Worm (Caenorhabditis elegans) whole organism, L1 larva: ENCODE results near the gene T12B5.14.

Experiments
- C34B4.2 ChIP-seq: sonication (generic microtip); optimal IDR thresholded peaks from 2 replicates; lab custom pipeline; 2017; ENCODE audit warnings: mild to moderate bottlenecking, missing genetic modification characterization, missing compliant biosample characterization
- F16B12.6 ChIP-seq: fragments of 150-350 bp; optimal IDR thresholded peaks from 2 replicates; lab custom pipeline; 2014; ENCODE audit warnings: missing biosample characterization, missing genetic modification characterization
- aly-2 ChIP-seq: fragments of 150-350 bp; optimal IDR thresholded peaks from 2 replicates; lab custom pipeline; 2014; ENCODE audit warnings: missing biosample characterization, missing genetic modification characterization
- ama-1 ChIP-seq: fragments of 150-350 bp; optimal IDR thresholded peaks from 2 replicates; lab custom pipeline; 2014
- blmp-1 ChIP-seq: fragments of 150-350 bp; optimal IDR thresholded peaks from 2 replicates; lab custom pipeline; 2014; ENCODE audit warnings: missing biosample characterization, missing genetic modification characterization
- ceh-63 ChIP-seq: fragments of 200-800 bp; sonication (Bioruptor generic); optimal IDR thresholded peaks from 2 replicates; lab custom pipeline; 2018; ENCODE audit warnings: mild to moderate bottlenecking, missing genetic modification characterization, missing compliant biosample characterization
- ceh-82 ChIP-seq, 3 experiments: fragments of 150-350 bp in 1 of 3; sonication (generic microtip) in 2 of 3; optimal IDR thresholded peaks; 2 replicates each; lab custom pipeline; 2014 to 2017; ENCODE audit warnings: missing biosample characterization in 3 of 3, missing genetic modification characterization in 3 of 3
- ceh-88 ChIP-seq: fragments of 200-800 bp; sonication (Bioruptor generic); IDR thresholded peaks from 2 replicates; pipeline ENCODE4 v1.3.6; 2022; ENCODE audit warnings: missing genetic modification characterization, missing compliant biosample characterization
- ceh-90 ChIP-seq: sonication (generic microtip); optimal IDR thresholded peaks from 2 replicates; lab custom pipeline; 2016; ENCODE audit warnings: missing genetic modification characterization, missing compliant biosample characterization
- dsc-1 ChIP-seq: sonication (generic microtip); optimal IDR thresholded peaks from 2 replicates; lab custom pipeline; 2016; ENCODE audit warnings: mild to moderate bottlenecking, missing genetic modification characterization, missing compliant biosample characterization
- efl-1 ChIP-seq, 4 experiments: fragments of 150-350 bp; optimal IDR thresholded peaks in 3 of 4; peaks in 1 of 4; 1 replicate in 1 of 4; 2 replicates in 3 of 4; lab custom pipeline; 2014; ENCODE audit warnings: missing biosample characterization in 2 of 4, missing genetic modification characterization in 2 of 4, missing genetic modification reagents in 2 of 4
- egl-27 ChIP-seq, 2 experiments: fragments of 150-350 bp in 1 of 2; sonication (generic microtip); optimal IDR thresholded peaks; 3 replicates each; lab custom pipeline; 2017 to 2018; ENCODE audit warnings: missing biosample characterization in 2 of 2, missing genetic modification characterization in 2 of 2, missing genetic modification reagents in 2 of 2
- elt-2 ChIP-seq: sonication (generic microtip); optimal IDR thresholded peaks from 2 replicates; lab custom pipeline; 2016; ENCODE audit warnings: missing genetic modification characterization, mild to moderate bottlenecking, inconsistent platforms, missing compliant biosample characterization, missing genetic modification reagents
- elt-3 ChIP-seq, 6 experiments: fragments of 150-350 bp in 1 of 6; sonication (generic microtip); optimal IDR thresholded peaks; 2 replicates each; lab custom pipeline; 2017 to 2018; ENCODE audit warnings: missing biosample characterization in 6 of 6, missing genetic modification characterization in 6 of 6, inconsistent platforms in 1 of 6
- ets-5 ChIP-seq: fragments of 200-800 bp; sonication (Bioruptor generic); IDR thresholded peaks from 2 replicates; pipeline ENCODE4 v1.3.6; 2022; ENCODE audit warnings: missing genetic modification characterization, missing compliant biosample characterization
- fos-1 ChIP-seq: fragments of 150-350 bp; optimal IDR thresholded peaks from 2 replicates; lab custom pipeline; 2014; ENCODE audit warnings: missing biosample characterization, missing genetic modification characterization
- hlh-17 ChIP-seq: fragments of 200-800 bp; sonication (Bioruptor generic); optimal IDR thresholded peaks from 2 replicates; lab custom pipeline; 2018; ENCODE audit warnings: missing genetic modification characterization, mild to moderate bottlenecking, missing compliant biosample characterization, moderate library complexity, borderline replicate concordance
- hlh-4 ChIP-seq: sonication (generic microtip); optimal IDR thresholded peaks from 2 replicates; lab custom pipeline; 2016; ENCODE audit warnings: mild to moderate bottlenecking, missing genetic modification characterization, missing compliant biosample characterization
- hpl-2 ChIP-seq: fragments of 150-350 bp; optimal IDR thresholded peaks from 2 replicates; lab custom pipeline; 2014; ENCODE audit warnings: missing biosample characterization, missing genetic modification reagents, missing genetic modification characterization
- irx-1 ChIP-seq: sonication (generic microtip); optimal IDR thresholded peaks from 2 replicates; lab custom pipeline; 2016; ENCODE audit warnings: missing genetic modification characterization, missing compliant biosample characterization
- lin-15B ChIP-seq: fragments of 150-350 bp; sonication (generic microtip); optimal IDR thresholded peaks from 3 replicates; lab custom pipeline; 2014; ENCODE audit warnings: missing biosample characterization, missing genetic modification characterization
- lin-35 ChIP-seq, 2 experiments: fragments of 150-350 bp; optimal IDR thresholded peaks; 2 replicates each; lab custom pipeline; 2014; ENCODE audit warnings: missing biosample characterization in 2 of 2, missing genetic modification characterization in 2 of 2, missing genetic modification reagents in 2 of 2
- lir-3 ChIP-seq: sonication (generic microtip); optimal IDR thresholded peaks from 2 replicates; lab custom pipeline; 2016; ENCODE audit warnings: mild to moderate bottlenecking, missing genetic modification characterization, moderate library complexity, missing compliant biosample characterization; ENCODE audit not compliant: poor library complexity
- lsy-2 ChIP-seq, 2 experiments: fragments of 150-350 bp; optimal IDR thresholded peaks; 2 replicates each; lab custom pipeline; 2014; ENCODE audit warnings: missing biosample characterization in 2 of 2, missing genetic modification characterization in 2 of 2
- mdl-1 ChIP-seq, 2 experiments: fragments of 150-350 bp; optimal IDR thresholded peaks; 2 replicates each; lab custom pipeline; 2014 to 2017; ENCODE audit warnings: missing biosample characterization in 2 of 2, missing genetic modification characterization in 2 of 2, inconsistent platforms in 1 of 2
- mef-2 ChIP-seq: fragments of 150-350 bp; optimal IDR thresholded peaks from 2 replicates; lab custom pipeline; 2014; ENCODE audit warnings: missing biosample characterization, missing genetic modification characterization
- mep-1 ChIP-seq: fragments of 150-350 bp; optimal IDR thresholded peaks from 2 replicates; lab custom pipeline; 2014; ENCODE audit warnings: missing biosample characterization, missing genetic modification characterization
- nhr-11 ChIP-seq: fragments of 150-350 bp; optimal IDR thresholded peaks from 2 replicates; lab custom pipeline; 2014; ENCODE audit warnings: missing biosample characterization, missing genetic modification characterization
- nhr-12 ChIP-seq: sonication (generic microtip); optimal IDR thresholded peaks from 2 replicates; lab custom pipeline; 2017; ENCODE audit warnings: missing biosample characterization, missing genetic modification characterization
- nhr-237 ChIP-seq: fragments of 150-350 bp; optimal IDR thresholded peaks from 2 replicates; lab custom pipeline; 2014; ENCODE audit warnings: missing biosample characterization, missing genetic modification characterization
- nhr-47 ChIP-seq: sonication (generic microtip); optimal IDR thresholded peaks from 2 replicates; lab custom pipeline; 2016; ENCODE audit warnings: mild to moderate bottlenecking, missing genetic modification characterization, moderate library complexity, missing compliant biosample characterization
- nhr-77 ChIP-seq: fragments of 150-350 bp; optimal IDR thresholded peaks from 2 replicates; lab custom pipeline; 2014; ENCODE audit warnings: missing biosample characterization, missing genetic modification characterization
- nhr-84 ChIP-seq: sonication (generic microtip); optimal IDR thresholded peaks from 2 replicates; lab custom pipeline; 2017; ENCODE audit warnings: missing biosample characterization, missing genetic modification characterization
- pqm-1 ChIP-seq: sonication (generic microtip); optimal IDR thresholded peaks from 3 replicates; lab custom pipeline; 2017; ENCODE audit warnings: missing biosample characterization, missing genetic modification characterization
- rnt-1 ChIP-seq: sonication (generic microtip); optimal IDR thresholded peaks from 2 replicates; lab custom pipeline; 2016; ENCODE audit warnings: mild to moderate bottlenecking, missing genetic modification characterization, moderate library complexity, missing compliant biosample characterization
- snpc-4 ChIP-seq: fragments of 150-350 bp; optimal IDR thresholded peaks from 2 replicates; lab custom pipeline; 2014; ENCODE audit warnings: missing biosample characterization, missing genetic modification characterization
- sox-4 ChIP-seq: sonication (generic microtip); optimal IDR thresholded peaks from 2 replicates; lab custom pipeline; 2016; ENCODE audit warnings: missing genetic modification characterization, missing compliant biosample characterization
- tbx-2 ChIP-seq: sonication (generic microtip); optimal IDR thresholded peaks from 2 replicates; lab custom pipeline; 2016; ENCODE audit warnings: missing genetic modification characterization, missing compliant biosample characterization
- unc-30 ChIP-seq: sonication (generic microtip); optimal IDR thresholded peaks from 2 replicates; lab custom pipeline; 2017; ENCODE audit warnings: missing biosample characterization, missing genetic modification characterization
- unc-62 ChIP-seq: fragments of 150-350 bp; optimal IDR thresholded peaks from 2 replicates; lab custom pipeline; 2014; ENCODE audit warnings: missing biosample characterization, missing genetic modification reagents, missing genetic modification characterization
- xbp-1 ChIP-seq: sonication (generic microtip); optimal IDR thresholded peaks from 2 replicates; lab custom pipeline; 2016; ENCODE audit warnings: missing genetic modification characterization, missing compliant biosample characterization
- ztf-11 ChIP-seq, 2 experiments: sonication (generic microtip); optimal IDR thresholded peaks; 2 replicates each; lab custom pipeline; 2016 to 2017; ENCODE audit warnings: missing genetic modification characterization in 2 of 2, missing biosample characterization in 1 of 2, missing compliant biosample characterization in 1 of 2
- ztf-4 ChIP-seq: fragments of 150-350 bp; optimal IDR thresholded peaks from 2 replicates; lab custom pipeline; 2014; ENCODE audit warnings: missing biosample characterization, missing genetic modification characterization

The T12B5.14 gene

ce11 chrIII:961948-962347 is 7.3 kb downstream of the T12B5.14 start, which contains the start of gene fbxa-51:
fbxa-51 (plus strand) TSS chrIII:962269.
- TF ChIP-seq mdl-1 (tag; optimal IDR thresholded peaks at IDR 0.05; lab: Kevin White, UChicago), result no peak
- TF ChIP-seq nhr-12 (tag; lab: Kevin White, UChicago), result no peak

- no peak for TF ChIP-seq nhr-11 (tag; lab: Kevin White, UChicago)
- no peak for TF ChIP-seq ceh-90
- TF ChIP-seq lin-15B (tag; lab: Kevin White, UChicago), result no peak
- TF ChIP-seq pqm-1 (tag; lab: Kevin White, UChicago), result no peak
- no peak for TF ChIP-seq aly-2 (tag; lab: Kevin White, UChicago)
- no peak for TF ChIP-seq hlh-4 (tag; lab: Kevin White, UChicago)
- TF ChIP-seq ceh-63 (GFP tag; lab: Kevin White, UChicago), result no peak
- no peak for TF ChIP-seq ets-5 (GFP tag; lab: Robert Waterston, UW)
- no peak for TF ChIP-seq sox-4 (tag; lab: Kevin White, UChicago)
- no peak for TF ChIP-seq dsc-1
- no peak for TF ChIP-seq unc-62 (GFP tag; lab: Kevin White, UChicago)
- TF ChIP-seq, all 84 proteins: peak for 0
These were observed 10.0 kb downstream of the T12B5.14 start for ce11 chrIII:964637-965036.

DNA sequence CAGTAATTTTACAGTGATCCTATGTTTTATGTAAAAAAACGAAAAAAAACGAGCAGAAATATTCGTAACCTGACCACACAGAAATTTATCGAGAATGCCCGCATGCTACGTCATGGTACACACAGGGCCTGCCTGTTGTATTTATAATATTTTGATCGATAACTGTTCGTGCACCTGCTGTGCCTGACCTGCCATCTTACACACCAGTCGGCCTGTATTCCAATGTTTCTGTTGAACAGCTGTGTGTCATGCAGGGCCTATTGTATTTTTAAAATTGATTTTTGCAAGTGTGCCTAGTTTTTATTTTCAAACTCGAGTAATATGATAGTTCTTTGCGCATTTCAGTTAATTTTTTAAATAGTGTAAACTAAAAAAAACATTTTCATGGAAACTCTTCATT is 11.6 kb downstream of the T12B5.14 start:
- TF ChIP-seq ama-1 (no peak), ztf-4 (tag; lab: Kevin White, UChicago) (no peak), hlh-17 (GFP tag; lab: Kevin White, UChicago) (no peak), C34B4.2 (tag; lab: Kevin White, UChicago) (no peak), xbp-1 (tag; lab: Kevin White, UChicago) (no peak), mep-1 (no peak), F16B12.6 (no peak)
- TF ChIP-seq, all 84 proteins: peak for 0

- TF ChIP-seq efl-1 (optimal IDR thresholded peaks at IDR 0.05; lab: Kevin White, UChicago), result no peak
- no peak for TF ChIP-seq efl-1 (GFP tag; optimal IDR thresholded peaks at IDR 0.05 in 1 of 2; lab: Kevin White, UChicago)
- no peak for TF ChIP-seq ceh-88 (GFP tag; lab: Robert Waterston, UW)
- TF ChIP-seq unc-30 (tag; lab: Kevin White, UChicago), result no peak
- TF ChIP-seq ztf-11 (tag; optimal IDR thresholded peaks at IDR 0.05; lab: Kevin White, UChicago), result no peak
- TF ChIP-seq blmp-1 (tag; lab: Kevin White, UChicago), result no peak
- TF ChIP-seq nhr-11 (tag; lab: Kevin White, UChicago), result no peak
- TF ChIP-seq ceh-82 (tag; optimal IDR thresholded peaks at IDR 0.05; lab: Kevin White, UChicago), result no peak
- no peak for TF ChIP-seq nhr-237 (tag; lab: Kevin White, UChicago)
- TF ChIP-seq fos-1 (tag; lab: Kevin White, UChicago), result no peak
- no peak for TF ChIP-seq tbx-2 (tag; lab: Kevin White, UChicago)
- TF ChIP-seq lir-3 (tag; lab: Kevin White, UChicago), result no peak
- no peak for TF ChIP-seq lin-35 (GFP tag; optimal IDR thresholded peaks at IDR 0.05; lab: Kevin White, UChicago)
These were observed 16.3 kb downstream of the T12B5.14 start for ce11 chrIII:970928-971327.

DNA sequence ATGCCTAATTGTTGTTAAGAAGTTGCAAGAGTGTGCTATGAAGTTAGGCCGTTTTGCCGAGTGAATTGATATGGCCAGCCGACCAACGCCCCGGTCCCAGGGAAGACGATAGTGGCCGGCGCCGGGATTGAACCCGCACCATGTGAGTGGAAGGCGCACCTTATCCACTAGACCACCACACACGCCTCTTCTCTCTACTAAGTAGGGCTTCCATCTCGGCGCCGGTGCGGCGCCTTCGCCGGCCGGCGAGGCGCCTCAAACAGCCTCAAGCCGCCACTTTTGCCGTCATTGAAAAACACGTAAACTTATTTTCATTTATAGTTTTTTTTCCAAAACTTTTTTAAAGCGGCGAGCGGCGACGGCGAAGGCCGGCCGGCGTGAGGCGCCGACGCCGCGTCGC is 24.2 kb downstream of the T12B5.14 start:
- no peak for TF ChIP-seq F16B12.6
- no peak for TF ChIP-seq efl-1 (optimal IDR thresholded peaks at IDR 0.05; lab: Kevin White, UChicago)
- TF ChIP-seq efl-1 (GFP tag; optimal IDR thresholded peaks at IDR 0.05 in 1 of 2; lab: Kevin White, UChicago), result peak in 1 of 2 experiments; percentile 23

ce11 chrIII:981960-982359 is 27.3 kb downstream of the T12B5.14 start:
- TF ChIP-seq nhr-77, result no peak
- peak; percentile 20 to 64 for TF ChIP-seq lsy-2 (tag; optimal IDR thresholded peaks at IDR 0.05; lab: Kevin White, UChicago)
- no peak for TF ChIP-seq mef-2 (tag; lab: Kevin White, UChicago)
- no peak for TF ChIP-seq sox-4 (tag; lab: Kevin White, UChicago)
- peak; percentile 58 to 62 for TF ChIP-seq efl-1 (optimal IDR thresholded peaks at IDR 0.05; lab: Kevin White, UChicago)
- peak; percentile 40 to 50 for TF ChIP-seq efl-1 (GFP tag; optimal IDR thresholded peaks at IDR 0.05 in 1 of 2; lab: Kevin White, UChicago)
- TF ChIP-seq egl-27 (tag; optimal IDR thresholded peaks at IDR 0.05; lab: Kevin White, UChicago), result peak in 1 of 2 experiments; percentile 4
- peak; percentile 27 for TF ChIP-seq irx-1 (tag; lab: Kevin White, UChicago)
- no peak for TF ChIP-seq nhr-84
- TF ChIP-seq nhr-47 (tag; lab: Kevin White, UChicago), result no peak
- TF ChIP-seq hpl-2 (GFP tag; lab: Kevin White, UChicago), result no peak
- no peak for TF ChIP-seq hlh-17 (GFP tag; lab: Kevin White, UChicago)
- TF ChIP-seq rnt-1 (tag; lab: Kevin White, UChicago), result peak; percentile 60
- TF ChIP-seq elt-3 (tag; optimal IDR thresholded peaks at IDR 0.05; lab: Kevin White, UChicago), result peak in 2 of 6 experiments; percentile 4 to 47
- no peak for TF ChIP-seq nhr-237 (tag; lab: Kevin White, UChicago)
- TF ChIP-seq elt-2, result no peak
- TF ChIP-seq dsc-1, result peak; percentile 7
- no peak for TF ChIP-seq snpc-4
